Worm (Caenorhabditis elegans): Measurements from ENCODE around the gene C48D1.1.
A peak's percentile ranks its signal among the peaks of the same experiment; 100 is the strongest.

The C48D1.1 gene

DNA sequence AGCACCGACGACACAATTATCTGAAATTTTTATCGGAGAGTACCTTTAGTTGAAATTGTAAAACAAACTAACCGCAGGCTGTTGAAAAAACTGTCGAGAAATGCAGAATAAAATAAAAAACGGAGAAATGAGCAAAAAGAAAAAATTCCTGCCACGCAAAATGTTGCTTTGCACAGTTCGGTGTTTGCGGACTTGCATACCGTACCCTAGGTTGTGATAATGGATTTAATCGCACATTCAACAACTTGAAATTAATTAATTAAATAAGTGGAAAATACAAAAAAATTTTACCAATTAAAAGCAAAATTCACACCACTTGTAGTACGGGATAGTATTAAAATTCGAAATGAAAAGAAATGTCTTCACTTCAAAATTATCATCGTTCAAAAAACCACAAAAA is 34.2 kb upstream of the C48D1.1 start:
- no peak for TF ChIP-seq med-1 (GFP tag; optimal IDR thresholded peaks at IDR 0.05; ENCODE audit: insufficient read depth)
- TF ChIP-seq cog-1 (tag; optimal IDR thresholded peaks at IDR 0.05), result no peak
- no peak for TF ChIP-seq T22C8.4 (GFP tag; IDR thresholded peaks at IDR 0.05)
- TF ChIP-seq ztf-23 (GFP tag; IDR thresholded peaks at IDR 0.05), result no peak
- no peak for TF ChIP-seq ref-1 (GFP tag; conservative IDR thresholded peaks at IDR 0.05)
- TF ChIP-seq flt-1 (GFP tag; IDR thresholded peaks at IDR 0.05), result no peak
- no peak for TF ChIP-seq tab-1 (GFP tag; IDR thresholded peaks at IDR 0.05)
- TF ChIP-seq ztf-29 (GFP tag; IDR thresholded peaks at IDR 0.05), result no peak
- TF ChIP-seq klf-2 (GFP tag; conservative IDR thresholded peaks at IDR 0.05), result no peak

DNA sequence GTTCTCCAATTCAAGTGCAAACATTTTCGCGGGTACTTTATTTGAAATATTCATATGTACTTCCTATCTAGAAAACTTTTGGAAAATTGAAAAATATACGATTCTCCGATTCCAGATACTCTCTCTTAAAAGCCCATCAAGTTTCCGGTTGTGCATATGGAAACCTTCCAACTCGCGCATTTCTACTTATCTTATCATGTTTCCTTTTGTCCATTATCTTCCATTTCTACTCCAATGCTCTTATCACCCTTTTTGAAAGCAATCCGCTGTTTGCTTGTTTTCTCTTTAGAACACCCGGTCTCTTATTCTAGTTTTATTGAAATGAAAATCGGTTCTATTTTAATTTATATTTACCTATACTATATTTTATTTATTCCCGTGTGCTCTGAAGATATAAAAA is 24.5 kb upstream of the C48D1.1 start, which contains the start of gene C48D1.5:
Gene C48D1.5 (plus strand): TSS at position 301 of the 400 bp plus-strand sequence.
- TF ChIP-seq ztf-29 (GFP tag; IDR thresholded peaks at IDR 0.05) (no peak), T22C8.4 (GFP tag; IDR thresholded peaks at IDR 0.05) (no peak), tab-1 (GFP tag; IDR thresholded peaks at IDR 0.05) (no peak), med-1 (GFP tag; optimal IDR thresholded peaks at IDR 0.05; ENCODE audit: insufficient read depth) (no peak), klf-2 (GFP tag; conservative IDR thresholded peaks at IDR 0.05) (no peak), ztf-23 (GFP tag; IDR thresholded peaks at IDR 0.05) (no peak), cog-1 (tag; optimal IDR thresholded peaks at IDR 0.05) (no peak), ref-1 (GFP tag; conservative IDR thresholded peaks at IDR 0.05) (no peak), flt-1 (GFP tag; IDR thresholded peaks at IDR 0.05) (no peak)

DNA sequence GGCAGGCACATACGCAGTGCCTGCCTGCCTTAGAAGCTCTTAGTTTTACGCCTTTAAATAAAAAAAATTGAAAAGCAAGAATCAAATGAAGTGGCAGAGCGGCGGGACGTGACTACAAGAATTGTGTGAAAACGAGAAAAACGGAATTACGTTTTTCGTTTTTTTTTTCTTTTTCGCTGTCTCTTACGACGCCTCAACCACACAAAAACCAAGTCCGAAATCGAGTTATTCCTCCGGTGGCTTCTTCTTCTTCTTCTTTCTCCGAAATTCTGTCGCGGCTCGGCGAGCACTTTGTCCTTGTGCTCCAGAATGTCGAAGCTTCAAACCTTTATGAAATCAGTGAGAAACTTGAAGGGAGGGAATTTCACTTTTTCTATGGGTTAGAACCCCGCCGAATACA is 23.4 kb upstream of the C48D1.1 start:
- TF ChIP-seq flt-1 (GFP tag; IDR thresholded peaks at IDR 0.05) (no peak), ztf-23 (GFP tag; IDR thresholded peaks at IDR 0.05) (no peak), klf-2 (GFP tag; conservative IDR thresholded peaks at IDR 0.05) (no peak), tab-1 (GFP tag; IDR thresholded peaks at IDR 0.05) (no peak), med-1 (GFP tag; optimal IDR thresholded peaks at IDR 0.05; ENCODE audit: insufficient read depth) (no peak), cog-1 (tag; optimal IDR thresholded peaks at IDR 0.05) (no peak), ref-1 (GFP tag; conservative IDR thresholded peaks at IDR 0.05) (no peak), ztf-29 (GFP tag; IDR thresholded peaks at IDR 0.05) (no peak), T22C8.4 (GFP tag; IDR thresholded peaks at IDR 0.05) (no peak)

DNA sequence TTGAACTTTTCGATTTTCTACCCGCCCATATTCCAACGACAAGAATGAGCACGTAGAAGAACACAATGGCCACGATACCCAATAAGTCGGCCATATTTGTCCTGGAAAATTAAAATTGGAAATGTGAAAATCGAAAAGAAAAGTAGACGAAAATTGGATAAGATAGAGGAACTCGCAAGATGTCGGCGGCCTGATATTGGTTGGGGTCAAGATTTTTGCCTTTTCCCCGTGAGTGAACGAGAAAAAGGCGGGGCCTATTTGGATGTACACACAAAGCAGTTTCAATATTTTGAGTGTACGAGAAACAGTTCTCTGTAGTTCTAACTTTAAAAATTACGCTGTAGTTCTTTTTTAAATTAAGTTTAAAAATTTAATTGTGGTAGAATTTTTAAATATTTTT is 17.3 kb upstream of the C48D1.1 start, which contains the start of gene cho-1:
Gene cho-1 (minus strand): TSS at position 101 of the 400 bp plus-strand sequence.
- TF ChIP-seq T22C8.4 (GFP tag; IDR thresholded peaks at IDR 0.05), result no peak
- no peak for TF ChIP-seq med-1 (GFP tag; optimal IDR thresholded peaks at IDR 0.05; ENCODE audit: insufficient read depth)
- TF ChIP-seq ztf-23 (GFP tag; IDR thresholded peaks at IDR 0.05), result no peak
- no peak for TF ChIP-seq klf-2 (GFP tag; conservative IDR thresholded peaks at IDR 0.05)
- TF ChIP-seq flt-1 (GFP tag; IDR thresholded peaks at IDR 0.05), result no peak
- no peak for TF ChIP-seq tab-1 (GFP tag; IDR thresholded peaks at IDR 0.05)
- TF ChIP-seq cog-1 (tag; optimal IDR thresholded peaks at IDR 0.05), result no peak
- no peak for TF ChIP-seq ztf-29 (GFP tag; IDR thresholded peaks at IDR 0.05)
- TF ChIP-seq ref-1 (GFP tag; conservative IDR thresholded peaks at IDR 0.05), result no peak

DNA sequence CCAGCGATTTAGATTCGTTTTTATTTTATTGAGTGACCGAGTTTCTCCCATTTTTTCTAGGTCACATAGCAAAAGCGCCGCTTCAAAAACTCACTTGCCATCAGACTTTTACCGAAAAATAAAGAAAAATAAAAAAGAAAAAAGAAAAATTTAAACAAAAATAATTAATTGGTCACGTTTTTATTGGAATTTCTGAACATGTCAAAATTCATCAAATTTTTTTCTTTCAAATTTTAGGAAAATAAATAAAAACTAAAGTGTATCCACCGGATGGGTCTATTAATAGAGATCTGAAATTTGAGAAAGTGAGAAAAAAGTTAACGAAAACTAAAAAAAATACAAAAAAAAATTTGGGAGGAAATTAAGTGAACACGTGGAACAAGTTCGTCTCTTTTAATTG is 12.4 kb upstream of the C48D1.1 start, which contains the start of gene C48D1.9:
Gene C48D1.9 (minus strand): TSS at position 101 of the 400 bp plus-strand sequence.
- TF ChIP-seq med-1 (GFP tag; optimal IDR thresholded peaks at IDR 0.05; ENCODE audit: insufficient read depth) (no peak), cog-1 (tag; optimal IDR thresholded peaks at IDR 0.05) (no peak), klf-2 (GFP tag; conservative IDR thresholded peaks at IDR 0.05) (no peak), ztf-23 (GFP tag; IDR thresholded peaks at IDR 0.05) (no peak), ref-1 (GFP tag; conservative IDR thresholded peaks at IDR 0.05) (no peak), tab-1 (GFP tag; IDR thresholded peaks at IDR 0.05) (no peak), ztf-29 (GFP tag; IDR thresholded peaks at IDR 0.05) (no peak), T22C8.4 (GFP tag; IDR thresholded peaks at IDR 0.05) (no peak)

DNA sequence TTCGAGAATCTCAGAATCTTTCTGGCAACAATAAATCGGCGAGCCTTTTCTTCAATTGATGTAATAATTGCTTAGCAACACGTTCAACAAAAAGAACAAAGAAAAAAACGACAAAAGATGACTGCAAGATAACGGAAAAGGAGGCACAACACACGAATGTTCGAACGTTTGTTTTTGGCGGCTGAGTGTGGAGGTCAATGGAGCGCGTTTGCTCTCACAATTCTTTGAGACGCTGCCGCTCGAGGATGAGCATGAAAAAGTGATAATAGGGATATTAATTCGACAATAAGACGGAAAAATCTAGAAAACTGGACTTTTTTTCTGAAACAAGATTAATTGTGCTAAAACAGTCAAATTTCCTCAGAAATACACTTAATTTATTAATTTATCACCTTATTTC is 8.7 kb upstream of the C48D1.1 start:
- TF ChIP-seq cog-1 (tag; optimal IDR thresholded peaks at IDR 0.05) (peak; percentile 21), T22C8.4 (GFP tag; IDR thresholded peaks at IDR 0.05) (no peak)

DNA sequence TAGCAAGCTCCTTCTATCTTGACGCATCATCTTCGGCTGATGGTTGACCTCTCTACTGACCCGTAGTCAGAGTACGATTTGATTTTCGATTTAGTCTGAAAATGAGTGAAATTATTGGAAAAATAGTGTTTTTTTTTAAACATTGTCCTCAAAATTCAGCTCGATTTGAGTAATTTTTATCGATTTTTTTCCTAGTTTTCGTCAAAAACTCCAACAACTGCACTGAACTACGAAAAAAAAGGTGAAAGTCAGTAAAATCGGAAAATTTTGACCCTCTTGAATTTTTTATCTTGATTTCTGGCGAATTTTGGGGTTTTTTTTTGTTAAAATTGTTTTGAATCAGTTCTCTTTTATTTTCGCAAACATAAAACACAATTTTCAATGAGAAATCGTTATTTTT is 6.9 kb upstream of the C48D1.1 start, which contains the start of gene ced-3:
Gene ced-3 (minus strand): TSS at position 101 of the 400 bp plus-strand sequence.
- TF ChIP-seq med-1 (GFP tag; optimal IDR thresholded peaks at IDR 0.05; ENCODE audit: insufficient read depth) (no peak), ztf-29 (GFP tag; IDR thresholded peaks at IDR 0.05) (no peak), T22C8.4 (GFP tag; IDR thresholded peaks at IDR 0.05) (no peak), ref-1 (GFP tag; conservative IDR thresholded peaks at IDR 0.05) (no peak), tab-1 (GFP tag; IDR thresholded peaks at IDR 0.05) (no peak), ztf-23 (GFP tag; IDR thresholded peaks at IDR 0.05) (no peak), cog-1 (tag; optimal IDR thresholded peaks at IDR 0.05) (no peak)

DNA sequence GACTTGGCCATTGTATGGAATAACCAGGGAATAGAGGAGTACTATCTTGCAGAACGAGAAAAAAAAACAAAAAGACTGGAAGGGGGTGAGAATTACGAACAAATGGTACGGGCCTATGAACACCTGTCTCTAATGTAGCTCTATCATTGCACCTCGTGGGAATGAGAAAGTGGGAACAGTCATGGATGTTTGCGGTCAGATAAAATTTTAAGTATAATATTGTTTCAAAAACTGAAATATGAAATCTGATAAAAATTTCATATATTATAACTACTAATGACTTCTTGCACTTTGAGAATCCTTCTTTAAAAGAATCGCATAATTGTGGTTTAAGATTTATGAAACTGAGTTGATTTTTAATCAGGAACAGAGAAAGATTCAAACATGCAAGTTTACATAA is 3.9 kb downstream of the C48D1.1 start, which contains the start of gene F58D2.5:
Gene F58D2.5 (minus strand): TSS at position 101 of the 400 bp plus-strand sequence.
- TF ChIP-seq klf-2 (GFP tag; conservative IDR thresholded peaks at IDR 0.05) (no peak), flt-1 (GFP tag; IDR thresholded peaks at IDR 0.05) (no peak), T22C8.4 (GFP tag; IDR thresholded peaks at IDR 0.05) (no peak), med-1 (GFP tag; optimal IDR thresholded peaks at IDR 0.05; ENCODE audit: insufficient read depth) (no peak), ztf-29 (GFP tag; IDR thresholded peaks at IDR 0.05) (no peak), tab-1 (GFP tag; IDR thresholded peaks at IDR 0.05) (no peak), ref-1 (GFP tag; conservative IDR thresholded peaks at IDR 0.05) (no peak), cog-1 (tag; optimal IDR thresholded peaks at IDR 0.05) (no peak), ztf-23 (GFP tag; IDR thresholded peaks at IDR 0.05) (no peak)

DNA sequence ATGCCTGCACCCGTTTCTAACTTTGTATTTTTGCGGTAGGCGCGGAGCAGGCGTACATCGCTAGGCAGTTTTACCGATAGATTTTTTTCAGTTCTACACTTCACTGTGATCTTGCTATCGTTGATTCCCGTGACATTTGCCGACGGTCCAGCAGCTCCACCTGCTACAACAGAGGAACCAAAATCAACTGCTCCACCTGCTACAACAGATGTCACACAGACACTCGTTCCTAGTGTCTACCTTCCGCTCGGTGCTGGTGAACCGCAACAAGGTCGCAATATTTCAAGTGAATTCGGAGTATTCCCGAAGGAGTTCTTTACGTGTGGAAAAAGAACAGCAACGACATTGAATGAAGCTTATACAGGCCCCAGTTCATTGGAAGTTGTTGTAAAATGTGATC is 7.1 kb downstream of the C48D1.1 start:
- TF ChIP-seq med-1 (GFP tag; optimal IDR thresholded peaks at IDR 0.05; ENCODE audit: insufficient read depth), result no peak

DNA sequence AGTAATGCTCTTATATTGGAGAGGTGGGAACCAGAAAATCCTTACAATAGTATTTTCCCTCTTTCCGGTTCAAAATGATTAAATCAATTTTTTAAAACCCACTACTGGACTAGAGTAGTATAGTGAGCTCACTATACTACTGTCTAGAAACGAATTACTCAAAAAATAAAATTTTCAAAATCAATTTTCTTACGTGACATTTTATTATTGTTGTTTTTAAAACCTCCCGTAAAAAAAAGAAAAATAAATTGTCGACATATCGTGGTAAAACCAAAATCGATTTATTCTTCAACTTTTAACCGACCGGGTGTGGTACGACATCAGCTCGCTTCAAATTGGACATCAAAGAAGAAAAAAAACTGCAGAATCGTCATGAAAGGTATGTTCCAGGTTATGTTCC is 7.7 kb downstream of the C48D1.1 start, which contains the start of gene F58D2.2:
Gene F58D2.2 (plus strand): TSS at position 301 of the 400 bp plus-strand sequence.
- TF ChIP-seq ztf-29 (GFP tag; IDR thresholded peaks at IDR 0.05), result no peak
- TF ChIP-seq ref-1 (GFP tag; conservative IDR thresholded peaks at IDR 0.05), result no peak
- no peak for TF ChIP-seq klf-2 (GFP tag; conservative IDR thresholded peaks at IDR 0.05)
- no peak for TF ChIP-seq ztf-23 (GFP tag; IDR thresholded peaks at IDR 0.05)
- TF ChIP-seq cog-1 (tag; optimal IDR thresholded peaks at IDR 0.05), result no peak
- no peak for TF ChIP-seq tab-1 (GFP tag; IDR thresholded peaks at IDR 0.05)
- no peak for TF ChIP-seq T22C8.4 (GFP tag; IDR thresholded peaks at IDR 0.05)
- TF ChIP-seq flt-1 (GFP tag; IDR thresholded peaks at IDR 0.05), result no peak
- TF ChIP-seq med-1 (GFP tag; optimal IDR thresholded peaks at IDR 0.05; ENCODE audit: insufficient read depth), result no peak

Measured in whole organism, midembryonic.